Fruit fly (Drosophila melanogaster): ENCODE results near the gene CG5592.

The CG5592 gene

DNA sequence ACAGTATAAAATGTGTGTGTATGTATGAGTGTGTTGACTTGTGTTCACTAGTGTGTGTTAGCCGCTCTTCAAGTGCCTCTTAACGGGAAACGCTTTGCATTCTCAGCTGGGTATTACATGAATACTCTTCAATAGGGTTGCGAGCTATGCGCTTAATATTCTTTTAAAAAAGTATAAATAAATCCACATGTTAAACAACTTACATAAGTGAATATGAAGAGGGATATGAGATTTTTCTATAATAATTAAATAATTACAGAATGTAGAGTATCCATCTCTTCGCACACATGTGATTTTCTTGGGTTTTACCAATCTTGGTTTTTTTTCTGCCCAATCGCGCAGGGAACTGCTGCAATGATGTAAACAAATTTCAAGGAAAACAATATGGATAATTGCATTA is 48.1 kb downstream of the CG5592 start (continued):
- TF ChIP-seq CG11762 (GFP tag; optimal IDR thresholded peaks at IDR 0.05; ENCODE audit: insufficient read depth) = no peak
- no peak for TF ChIP-seq Hr39 (GFP tag; optimal IDR thresholded peaks at IDR 0.05)
- peak; percentile 9 for TF ChIP-seq CG9139 (GFP tag; optimal IDR thresholded peaks at IDR 0.05)
- no peak for TF ChIP-seq CG31627 (GFP tag; optimal IDR thresholded peaks at IDR 0.05)
- no peak for TF ChIP-seq lz (GFP tag; optimal IDR thresholded peaks at IDR 0.05)
- TF ChIP-seq Smox (GFP tag; optimal IDR thresholded peaks at IDR 0.05) = no peak
- peak; percentile 10 for TF ChIP-seq CG6276 (GFP tag; optimal IDR thresholded peaks at IDR 0.05)
- TF ChIP-seq eg (GFP tag; IDR thresholded peaks at IDR 0.05) = peak; percentile 56; the same call in 2 of the 3 replicates
- no peak for TF ChIP-seq Eip75B (GFP tag; optimal IDR thresholded peaks at IDR 0.05)
- TF ChIP-seq Met (GFP tag; optimal IDR thresholded peaks at IDR 0.05) = peak; percentile 27
- peak; percentile 43 for TF ChIP-seq CG3919 (GFP tag; optimal IDR thresholded peaks at IDR 0.05)
- no peak for TF ChIP-seq fkh (GFP tag; optimal IDR thresholded peaks at IDR 0.05)
- no peak for TF ChIP-seq dac (GFP tag; optimal IDR thresholded peaks at IDR 0.05)
- TF ChIP-seq CG16779 (tag; optimal IDR thresholded peaks at IDR 0.05) = no peak
- TF ChIP-seq Ets96B (tag; optimal IDR thresholded peaks at IDR 0.05) = peak; percentile 66
- TF ChIP-seq CG4318 (GFP tag; optimal IDR thresholded peaks at IDR 0.05) = no peak
- TF ChIP-seq Sox14 (GFP tag; optimal IDR thresholded peaks at IDR 0.05) = peak; percentile 1
- TF ChIP-seq Ets21C (GFP tag; optimal IDR thresholded peaks at IDR 0.05) = no peak
- peak; percentile 26 for TF ChIP-seq CG10631 (GFP tag; optimal IDR thresholded peaks at IDR 0.05)
- peak; percentile 33 for TF ChIP-seq achi (GFP tag; optimal IDR thresholded peaks at IDR 0.05)
- TF ChIP-seq CG11294 (GFP tag; IDR thresholded peaks at IDR 0.05) = no peak
- peak; percentile 9 for TF ChIP-seq Hr4 (GFP tag; optimal IDR thresholded peaks at IDR 0.05)
- TF ChIP-seq CG6792 (GFP tag; optimal IDR thresholded peaks at IDR 0.05) = no peak
- peak; percentile 75 for TF ChIP-seq Eip78C (GFP tag)
- peak; percentile 32 for TF ChIP-seq dsx (GFP tag; optimal IDR thresholded peaks at IDR 0.05; ENCODE audit: poor library complexity, severe bottlenecking)
- TF ChIP-seq fd85E (GFP tag; optimal IDR thresholded peaks at IDR 0.05) = no peak
- TF ChIP-seq OdsH (GFP tag; optimal IDR thresholded peaks at IDR 0.05) = peak; percentile 33
- peak; percentile 48 for TF ChIP-seq spab (GFP tag; optimal IDR thresholded peaks at IDR 0.05)
- no peak for TF ChIP-seq ss (GFP tag; optimal IDR thresholded peaks at IDR 0.05)

DNA sequence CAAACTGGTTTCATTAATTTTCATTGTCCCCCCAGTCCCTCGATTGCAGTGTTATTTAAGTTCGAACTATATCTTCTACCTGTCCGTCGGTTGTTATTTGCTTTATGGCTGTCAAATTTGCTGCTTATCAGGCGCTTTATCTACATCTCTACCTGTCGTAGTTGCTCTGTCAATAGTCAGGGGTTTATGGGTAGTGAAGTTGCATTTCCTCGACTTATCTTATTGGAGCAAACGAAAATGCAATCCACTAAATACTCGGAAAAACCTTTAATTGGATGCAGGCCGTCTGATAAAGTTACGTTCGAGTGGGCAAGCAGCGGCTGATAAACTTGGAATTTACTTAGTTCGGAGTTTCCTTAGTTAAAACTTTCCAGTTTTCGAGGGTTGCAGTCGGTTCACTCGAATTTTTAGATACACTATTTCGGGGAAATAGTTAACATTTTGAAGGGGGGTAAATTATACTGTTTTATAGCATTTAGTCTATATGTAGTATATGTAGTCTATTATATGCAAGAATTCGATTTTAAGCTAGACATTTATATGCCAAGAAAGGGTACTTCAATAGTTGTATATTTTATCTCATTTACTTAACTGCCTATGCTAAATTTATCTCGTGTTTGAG is 49.8 kb downstream of the CG5592 start:
- TF ChIP-seq CG6854 (GFP tag; optimal IDR thresholded peaks at IDR 0.05) (no peak), Met (GFP tag; optimal IDR thresholded peaks at IDR 0.05) (peak; percentile 9), Eip78C (GFP tag) (peak; percentile 29), spab (GFP tag; optimal IDR thresholded peaks at IDR 0.05) (no peak), fkh (GFP tag; optimal IDR thresholded peaks at IDR 0.05) (peak; percentile 59), Ets21C (GFP tag; optimal IDR thresholded peaks at IDR 0.05) (no peak), CG9139 (GFP tag; optimal IDR thresholded peaks at IDR 0.05) (no peak), Lpt (GFP tag; optimal IDR thresholded peaks at IDR 0.05) (no peak), CG7368 (GFP tag; optimal IDR thresholded peaks at IDR 0.05) (no peak), CG1621 (tag; optimal IDR thresholded peaks at IDR 0.05) (no peak), CG4318 (GFP tag; optimal IDR thresholded peaks at IDR 0.05) (no peak)

Measured in whole organism, prepupa.